Worm (Caenorhabditis elegans): ENCODE results near the gene str-208.

str-208 gene

DNA sequence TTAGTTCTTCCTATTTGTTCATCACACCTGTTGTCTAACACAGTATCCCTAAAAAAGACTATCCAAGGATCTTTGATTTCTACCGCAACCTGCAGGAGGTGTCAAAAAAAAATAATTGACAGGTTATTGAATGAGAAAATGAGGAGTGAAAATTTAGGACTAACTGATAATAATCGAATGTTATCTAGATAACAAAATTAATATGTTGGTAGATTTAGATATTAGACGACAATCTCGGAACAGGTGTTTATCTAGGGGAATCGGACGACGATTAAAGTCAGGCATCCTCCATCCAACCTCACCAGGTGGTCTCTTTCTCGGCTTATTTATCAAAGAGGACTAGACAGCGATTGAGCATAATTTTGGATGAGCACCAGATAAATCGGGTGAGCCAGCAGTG lies 12.1 kb downstream of the str-208 start:
- no peak for TF ChIP-seq dao-5 (tag; optimal IDR thresholded peaks at IDR 0.05)
- TF ChIP-seq W03F9.2 (tag; optimal IDR thresholded peaks at IDR 0.05): no peak
- TF ChIP-seq him-1 (tag; optimal IDR thresholded peaks at IDR 0.05): no peak

DNA sequence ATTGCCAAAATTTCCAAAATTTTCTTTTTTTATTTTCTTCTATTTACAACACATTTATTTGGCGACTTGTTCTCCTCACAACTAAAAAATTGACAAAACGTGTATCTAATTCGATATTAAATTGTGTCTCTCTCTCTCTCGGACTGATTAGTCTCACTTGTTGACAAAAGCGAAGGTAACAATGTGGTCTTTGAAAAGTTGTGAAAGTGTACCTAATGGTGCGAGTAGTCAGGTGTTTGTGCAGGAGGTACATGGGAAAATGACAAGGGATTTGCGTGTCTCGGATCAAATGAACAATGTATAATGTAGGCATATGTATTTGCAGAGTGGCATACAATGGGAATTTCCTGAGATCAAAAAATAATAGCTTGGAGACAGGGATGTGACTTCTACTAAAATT lies 12.9 kb downstream of the str-208 start:
- no peak for TF ChIP-seq W03F9.2 (tag; optimal IDR thresholded peaks at IDR 0.05)

- TF ChIP-seq him-1 (tag; optimal IDR thresholded peaks at IDR 0.05): no peak
- no peak for TF ChIP-seq dao-5 (tag; optimal IDR thresholded peaks at IDR 0.05)
- no peak for TF ChIP-seq W03F9.2 (tag; optimal IDR thresholded peaks at IDR 0.05)
Observed at ce11 chrV:4972943-4973342, 16.3 kb downstream of the str-208 start, which contains the start of gene srsx-9. TSS of gene srsx-9 (minus strand) at chrV:4973043.

- TF ChIP-seq dao-5 (tag; optimal IDR thresholded peaks at IDR 0.05): no peak
- TF ChIP-seq him-1 (tag; optimal IDR thresholded peaks at IDR 0.05): no peak
- TF ChIP-seq W03F9.2 (tag; optimal IDR thresholded peaks at IDR 0.05): no peak
Observed at ce11 chrV:4974677-4975076, 18.0 kb downstream of the str-208 start, which contains the start of gene srsx-10. TSS of gene srsx-10 (minus strand) at chrV:4974777.

DNA sequence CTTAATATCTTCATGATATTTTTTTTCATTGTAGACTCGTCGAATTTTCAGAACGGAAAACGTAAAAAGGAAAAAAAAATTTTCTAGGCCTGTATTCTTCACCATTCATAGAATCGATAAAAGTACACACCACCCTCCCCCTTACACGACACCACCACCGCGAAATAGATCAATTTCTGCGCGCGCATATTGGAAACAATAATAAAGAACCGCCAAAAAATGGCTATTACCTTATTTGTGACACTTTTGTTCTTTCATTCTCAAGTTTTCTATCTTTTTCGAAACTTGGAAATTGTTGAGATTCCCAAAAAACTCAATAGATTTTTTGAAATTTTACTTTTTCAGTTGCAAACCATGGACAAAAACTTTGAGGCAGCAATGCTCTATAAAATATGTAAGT lies 18.5 kb downstream of the str-208 start, which contains the start of gene F26G5.1:
TSS of gene F26G5.1 (plus strand) at position 339 of the 400 bp plus-strand sequence.
- TF ChIP-seq him-1 (tag; optimal IDR thresholded peaks at IDR 0.05) (no peak), W03F9.2 (tag; optimal IDR thresholded peaks at IDR 0.05) (no peak), dao-5 (tag; optimal IDR thresholded peaks at IDR 0.05) (no peak)

DNA sequence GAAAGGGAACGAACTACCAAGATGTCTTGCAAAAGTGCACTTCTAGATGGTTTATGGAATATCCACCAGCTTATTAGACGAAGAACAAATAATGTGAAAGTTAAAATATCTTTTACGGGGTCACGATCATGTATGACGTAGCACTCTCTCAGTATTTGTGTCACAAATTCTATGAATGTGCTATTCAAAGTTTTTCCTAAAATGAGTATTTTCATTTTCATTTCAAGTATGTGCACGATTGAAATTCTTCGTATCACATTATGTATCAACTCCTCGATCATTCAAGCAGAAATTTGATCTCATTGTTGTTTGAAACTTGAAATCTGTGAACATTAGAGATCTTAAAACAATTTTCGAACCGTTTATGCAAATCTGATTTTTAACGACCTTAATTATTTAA lies 20.9 kb downstream of the str-208 start:
- TF ChIP-seq W03F9.2 (tag; optimal IDR thresholded peaks at IDR 0.05): no peak
- no peak for TF ChIP-seq dao-5 (tag; optimal IDR thresholded peaks at IDR 0.05)
- no peak for TF ChIP-seq him-1 (tag; optimal IDR thresholded peaks at IDR 0.05)

ce11 chrV:4979060-4979459 lies 22.4 kb downstream of the str-208 start, which contains the start of gene srsx-11:
TSS of gene srsx-11 (minus strand) at chrV:4979160.
- TF ChIP-seq dao-5 (tag; optimal IDR thresholded peaks at IDR 0.05) (no peak), W03F9.2 (tag; optimal IDR thresholded peaks at IDR 0.05) (no peak), him-1 (tag; optimal IDR thresholded peaks at IDR 0.05) (no peak)

DNA sequence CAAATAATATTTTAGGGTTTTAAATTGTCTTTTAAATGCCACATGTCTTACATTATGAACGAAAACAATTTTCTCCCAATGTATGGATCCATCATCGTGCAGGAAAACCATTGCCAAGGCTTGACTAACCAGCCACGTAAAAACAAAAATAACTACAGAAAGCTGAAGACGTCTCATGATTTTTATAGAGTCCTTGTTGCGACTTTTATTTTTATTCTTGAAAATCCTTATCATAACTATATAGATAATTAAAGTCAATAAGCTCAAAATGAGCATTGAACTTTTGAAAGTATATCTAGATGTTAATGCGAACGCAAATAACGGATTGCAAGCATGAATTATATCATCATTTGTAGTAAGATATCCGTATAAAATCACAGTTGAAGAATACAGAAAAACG lies 23.5 kb downstream of the str-208 start:
- TF ChIP-seq W03F9.2 (tag; optimal IDR thresholded peaks at IDR 0.05) (no peak), him-1 (tag; optimal IDR thresholded peaks at IDR 0.05) (no peak), dao-5 (tag; optimal IDR thresholded peaks at IDR 0.05) (no peak)

DNA sequence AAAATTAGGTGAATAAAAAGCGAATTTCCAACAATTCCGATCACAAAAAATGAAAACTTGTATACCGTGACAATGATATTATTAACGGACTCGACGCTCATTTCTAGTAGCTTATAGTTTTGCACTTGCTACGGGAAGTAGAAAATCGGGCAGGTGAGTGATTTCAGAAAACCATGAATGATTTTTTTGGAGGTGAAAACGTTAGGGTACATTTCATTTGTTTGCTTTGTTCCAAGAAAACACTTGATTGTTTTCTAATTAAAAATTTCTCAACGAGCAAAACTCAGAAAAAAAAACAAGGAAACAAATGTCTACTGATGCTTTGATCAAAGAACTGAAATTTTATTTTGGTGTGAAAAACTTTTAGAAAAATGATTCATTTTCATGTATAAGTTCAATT lies 24.2 kb downstream of the str-208 start, which contains the start of gene srsx-12:
TSS of gene srsx-12 (minus strand) at position 101 of the 400 bp plus-strand sequence.
- TF ChIP-seq him-1 (tag; optimal IDR thresholded peaks at IDR 0.05) (no peak), W03F9.2 (tag; optimal IDR thresholded peaks at IDR 0.05) (no peak), dao-5 (tag; optimal IDR thresholded peaks at IDR 0.05) (no peak)

- TF ChIP-seq dao-5 (tag; optimal IDR thresholded peaks at IDR 0.05) (no peak), W03F9.2 (tag; optimal IDR thresholded peaks at IDR 0.05) (no peak), him-1 (tag; optimal IDR thresholded peaks at IDR 0.05) (no peak)
Observed at ce11 chrV:4983091-4983490, 26.5 kb downstream of the str-208 start, which contains the start of gene srsx-13. TSS of gene srsx-13 (minus strand) at chrV:4983191.

- no peak for TF ChIP-seq W03F9.2 (tag; optimal IDR thresholded peaks at IDR 0.05)
- no peak for TF ChIP-seq dao-5 (tag; optimal IDR thresholded peaks at IDR 0.05)
- TF ChIP-seq him-1 (tag; optimal IDR thresholded peaks at IDR 0.05): no peak
Observed at ce11 chrV:4987097-4987496, 30.5 kb downstream of the str-208 start, which contains the start of gene ncx-8. TSS of gene ncx-8 (minus strand) at chrV:4987197.

- TF ChIP-seq W03F9.2 (tag; optimal IDR thresholded peaks at IDR 0.05) (no peak), him-1 (tag; optimal IDR thresholded peaks at IDR 0.05) (no peak), dao-5 (tag; optimal IDR thresholded peaks at IDR 0.05) (no peak)
Observed at ce11 chrV:4995155-4995554, 38.5 kb downstream of the str-208 start, which contains the start of gene ncx-9. TSS of gene ncx-9 (minus strand) at chrV:4995255.

- TF ChIP-seq W03F9.2 (tag; optimal IDR thresholded peaks at IDR 0.05): no peak
- no peak for TF ChIP-seq dao-5 (tag; optimal IDR thresholded peaks at IDR 0.05)
- TF ChIP-seq him-1 (tag; optimal IDR thresholded peaks at IDR 0.05): no peak
Observed at ce11 chrV:5000406-5000805, 43.8 kb downstream of the str-208 start, which contains the start of gene ugt-7. TSS of gene ugt-7 (minus strand) at chrV:5000566.

- no peak for TF ChIP-seq him-1 (tag; optimal IDR thresholded peaks at IDR 0.05)
- TF ChIP-seq dao-5 (tag; optimal IDR thresholded peaks at IDR 0.05): no peak
- TF ChIP-seq W03F9.2 (tag; optimal IDR thresholded peaks at IDR 0.05): no peak
Observed at ce11 chrV:5001386-5001785, 44.8 kb downstream of the str-208 start, which contains the start of gene srr-8. TSS of gene srr-8 (plus strand) at chrV:5001686.

All from whole organism, L4/young adult.